Fruit fly (Drosophila melanogaster) whole organism, embryonic: ENCODE data around the gene CG12075.

Experiments used
- Atf6 ChIP-seq: fragments of 200-800 bp; sonication (Bioruptor generic); IDR thresholded peaks from 2 replicates; pipeline ENCODE4 v1.3.6; 2022; ENCODE audit warnings: missing biosample characterization, missing genetic modification characterization
- Blimp-1 ChIP-seq: fragments of 200-800 bp; sonication (Bioruptor generic); optimal IDR thresholded peaks from 3 replicates; lab custom pipeline; 2018; ENCODE audit warnings: missing biosample characterization, missing genetic modification characterization, mild to moderate bottlenecking, moderate library complexity, missing genetic modification reagents
- CG13424 ChIP-seq: fragments of 200-800 bp; sonication (Bioruptor generic); optimal IDR thresholded peaks from 2 replicates; lab custom pipeline; 2019; ENCODE audit warnings: missing biosample characterization, mild to moderate bottlenecking, missing genetic modification characterization, moderate library complexity
- CG14860 ChIP-seq: fragments of 200-800 bp; sonication (Bioruptor generic); IDR thresholded peaks from 3 replicates; pipeline ENCODE4 v1.3.6; 2022; ENCODE audit warnings: missing biosample characterization, missing genetic modification characterization; ENCODE audit not compliant: partially characterized antibody
- CG15011 ChIP-seq: fragments of 200-800 bp; sonication (Bioruptor generic); optimal IDR thresholded peaks from 3 replicates; lab custom pipeline; 2018; ENCODE audit warnings: missing biosample characterization, mild to moderate bottlenecking, missing genetic modification characterization
- CG1602 ChIP-seq: fragments of 200-800 bp; sonication (Bioruptor generic); optimal IDR thresholded peaks from 3 replicates; lab custom pipeline; 2016; ENCODE audit warnings: missing biosample characterization, missing genetic modification characterization
- CG16813 ChIP-seq: fragments of 200-800 bp; sonication (Bioruptor generic); IDR thresholded peaks from 3 replicates; pipeline ENCODE4 v1.3.6; 2022; ENCODE audit warnings: missing biosample characterization, missing genetic modification characterization; ENCODE audit not compliant: partially characterized antibody
- CG18619 ChIP-seq: fragments of 200-800 bp; sonication (Bioruptor generic); optimal IDR thresholded peaks from 3 replicates; lab custom pipeline; 2017; ENCODE audit warnings: missing biosample characterization, mild to moderate bottlenecking, missing genetic modification characterization
- CG4360 ChIP-seq: fragments of 200-800 bp; sonication (Bioruptor generic); IDR thresholded peaks from 2 replicates; pipeline ENCODE4 v1.3.6; 2022; ENCODE audit warnings: missing biosample characterization, missing genetic modification characterization
- CG6791 ChIP-seq: fragments of 200-800 bp; sonication (Bioruptor generic); IDR thresholded peaks from 3 replicates; pipeline ENCODE4 v1.3.6; 2022; ENCODE audit warnings: missing biosample characterization, missing genetic modification characterization; ENCODE audit not compliant: partially characterized antibody
- CG7928 ChIP-seq: fragments of 200-800 bp; sonication (Bioruptor generic); optimal IDR thresholded peaks from 2 replicates; lab custom pipeline; 2017; ENCODE audit warnings: missing biosample characterization, mild to moderate bottlenecking, missing genetic modification characterization
- CG7987 ChIP-seq: fragments of 200-800 bp; sonication (Bioruptor generic); optimal IDR thresholded peaks from 2 replicates; lab custom pipeline; 2018; ENCODE audit warnings: missing biosample characterization, mild to moderate bottlenecking, missing genetic modification characterization, moderate library complexity
- Dip2 ChIP-seq: fragments of 200-800 bp; sonication (Bioruptor generic); IDR thresholded peaks from 2 replicates; pipeline ENCODE4 v1.3.6; 2022; ENCODE audit warnings: missing biosample characterization, missing genetic modification characterization
- Eip74EF ChIP-seq, 2 experiments: fragments of 200-800 bp in 1 of 2; fragments of >200 bp in 1 of 2; sonication (Bioruptor generic) in 1 of 2; optimal IDR thresholded peaks; 2 replicates each; lab custom pipeline; 2017 to 2019; ENCODE audit warnings: missing biosample characterization in 2 of 2, missing genetic modification characterization in 2 of 2, mild to moderate bottlenecking in 1 of 2, moderate library complexity in 1 of 2
- Ets65A ChIP-seq: fragments of 200-800 bp; sonication (Bioruptor generic); peaks from one replicate; lab custom pipeline; 2016; ENCODE audit warnings: missing biosample characterization, missing genetic modification characterization
- H15 ChIP-seq: fragments of 200-800 bp; sonication (Bioruptor generic); IDR thresholded peaks from 3 replicates; pipeline ENCODE4 v1.3.6; 2022; ENCODE audit warnings: missing biosample characterization, missing genetic modification characterization
- Hmx ChIP-seq: fragments of 200-800 bp; sonication (Bioruptor generic); optimal IDR thresholded peaks from 2 replicates; lab custom pipeline; 2016; ENCODE audit warnings: missing biosample characterization, missing genetic modification characterization
- Hsf ChIP-seq: fragments of 200-800 bp; sonication (Bioruptor generic); optimal IDR thresholded peaks from 3 replicates; lab custom pipeline; 2016; ENCODE audit warnings: missing biosample characterization, missing genetic modification characterization
- MESR4 ChIP-seq: fragments of 200-800 bp; sonication (Bioruptor generic); optimal IDR thresholded peaks from 2 replicates; lab custom pipeline; 2018; ENCODE audit warnings: missing biosample characterization, mild to moderate bottlenecking, missing genetic modification characterization, moderate library complexity
- Med ChIP-seq: fragments of 200-800 bp; sonication (Bioruptor generic); peaks from one replicate; lab custom pipeline; 2016; ENCODE audit warnings: missing biosample characterization, missing genetic modification characterization, mild to moderate bottlenecking, inconsistent platforms, moderate library complexity
- Mrtf ChIP-seq: fragments of 200-800 bp; sonication (Bioruptor generic); IDR thresholded peaks from 3 replicates; pipeline ENCODE4 v1.3.6; 2022; ENCODE audit warnings: missing biosample characterization, missing genetic modification characterization
- Pdp1 ChIP-seq, 2 experiments: fragments of 200-800 bp; sonication (Bioruptor generic); optimal IDR thresholded peaks; 3 replicates each; lab custom pipeline; 2016; ENCODE audit warnings: missing biosample characterization in 2 of 2, missing genetic modification characterization in 2 of 2, mild to moderate bottlenecking in 1 of 2, moderate library complexity in 1 of 2
- Ptx1 ChIP-seq: fragments of 200-800 bp; sonication (Bioruptor generic); IDR thresholded peaks from 2 replicates; pipeline ENCODE4 v1.3.6; 2022; ENCODE audit warnings: missing biosample characterization, missing genetic modification characterization
- Scr ChIP-seq: fragments of 200-800 bp; sonication (Bioruptor generic); IDR thresholded peaks from 2 replicates; pipeline ENCODE4 v1.3.6; 2022; ENCODE audit warnings: missing biosample characterization, missing genetic modification characterization; ENCODE audit not compliant: partially characterized antibody
- Ssrp ChIP-seq: fragments of 200-800 bp; sonication (Bioruptor generic); optimal IDR thresholded peaks from 2 replicates; lab custom pipeline; 2018; ENCODE audit warnings: missing biosample characterization, mild to moderate bottlenecking, missing genetic modification characterization, moderate library complexity
- TFAM ChIP-seq: fragments of 200-800 bp; sonication (Bioruptor generic); optimal IDR thresholded peaks from 2 replicates; lab custom pipeline; 2017; ENCODE audit warnings: missing biosample characterization, missing genetic modification characterization, inconsistent platforms
- aop ChIP-seq: fragments of 200-800 bp; sonication (Bioruptor generic); IDR thresholded peaks from 2 replicates; pipeline ENCODE4 v1.3.6; 2022; ENCODE audit warnings: missing biosample characterization, missing genetic modification characterization
- bcd ChIP-seq: fragments of 200-800 bp; sonication (Bioruptor generic); optimal IDR thresholded peaks from 2 replicates; lab custom pipeline; 2017; ENCODE audit warnings: missing biosample characterization, mild to moderate bottlenecking, missing genetic modification characterization
- cas ChIP-seq: fragments of 200-800 bp; sonication (Bioruptor generic); IDR thresholded peaks from 2 replicates; pipeline ENCODE4 v1.3.6; 2022; ENCODE audit warnings: missing biosample characterization, missing genetic modification characterization
- cato ChIP-seq: fragments of 200-800 bp; sonication (Bioruptor generic); optimal IDR thresholded peaks from 2 replicates; lab custom pipeline; 2016; ENCODE audit warnings: missing biosample characterization, missing genetic modification characterization, borderline replicate concordance
- crc ChIP-seq: fragments of 200-800 bp; sonication (Bioruptor generic); optimal IDR thresholded peaks from 2 replicates; lab custom pipeline; 2016; ENCODE audit warnings: missing biosample characterization, missing genetic modification characterization
- eve ChIP-seq, 2 experiments: fragments of >200 bp; optimal IDR thresholded peaks; 2 replicates each; lab custom pipeline; 2017; ENCODE audit warnings: missing biosample characterization in 2 of 2, missing genetic modification characterization in 2 of 2
- fd102C ChIP-seq: fragments of 200-800 bp; sonication (Bioruptor generic); optimal IDR thresholded peaks from 2 replicates; lab custom pipeline; 2018; ENCODE audit warnings: missing biosample characterization, mild to moderate bottlenecking, missing genetic modification characterization, moderate library complexity
- gcm ChIP-seq: fragments of 200-800 bp; sonication (Bioruptor generic); optimal IDR thresholded peaks from 2 replicates; lab custom pipeline; 2019; ENCODE audit warnings: missing biosample characterization, mild to moderate bottlenecking, missing genetic modification characterization, moderate library complexity
- gcm2 ChIP-seq: fragments of 200-800 bp; sonication (Bioruptor generic); optimal IDR thresholded peaks from 2 replicates; lab custom pipeline; 2016; ENCODE audit warnings: missing biosample characterization, missing genetic modification characterization
- hkb ChIP-seq, 2 experiments: fragments of 200-800 bp in 1 of 2; fragments of >200 bp in 1 of 2; sonication (Bioruptor generic) in 1 of 2; IDR thresholded peaks in 1 of 2; optimal IDR thresholded peaks in 1 of 2; 2 replicates each; pipeline versions ENCODE4 v1.3.6 to Lab custom; 2017 to 2022; ENCODE audit warnings: missing biosample characterization in 1 of 2, missing genetic modification characterization in 1 of 2
- hth ChIP-seq: fragments of >200 bp; optimal IDR thresholded peaks from 2 replicates; lab custom pipeline; 2017; ENCODE audit warnings: inconsistent platforms
- ind ChIP-seq: fragments of 200-800 bp; sonication (Bioruptor generic); optimal IDR thresholded peaks from 3 replicates; lab custom pipeline; 2016; ENCODE audit warnings: missing biosample characterization, missing genetic modification characterization
- lmd ChIP-seq: fragments of 200-800 bp; sonication (Bioruptor generic); IDR thresholded peaks from 2 replicates; pipeline ENCODE4 v1.3.6; 2022; ENCODE audit warnings: missing biosample characterization, missing genetic modification characterization
- nom ChIP-seq: fragments of 200-800 bp; sonication (Bioruptor generic); optimal IDR thresholded peaks from 2 replicates; lab custom pipeline; 2017; ENCODE audit warnings: missing biosample characterization, missing genetic modification characterization, mild to moderate bottlenecking, moderate library complexity, missing genetic modification reagents
- oc ChIP-seq: fragments of 200-800 bp; sonication (Bioruptor generic); optimal IDR thresholded peaks from 2 replicates; lab custom pipeline; 2018; ENCODE audit warnings: missing biosample characterization, mild to moderate bottlenecking, missing genetic modification characterization, moderate library complexity
- phol ChIP-seq: fragments of 200-800 bp; sonication (Bioruptor generic); optimal IDR thresholded peaks from 3 replicates; lab custom pipeline; 2018; ENCODE audit warnings: missing biosample characterization, mild to moderate bottlenecking, missing genetic modification characterization, moderate library complexity
- ranshi ChIP-seq: fragments of 200-800 bp; sonication (Bioruptor generic); IDR thresholded peaks from 2 replicates; pipeline ENCODE4 v1.3.6; 2022; ENCODE audit warnings: missing biosample characterization, missing genetic modification characterization
- row ChIP-seq: fragments of 200-800 bp; sonication (Bioruptor generic); IDR thresholded peaks from 3 replicates; pipeline ENCODE4 v1.3.6; 2022; ENCODE audit warnings: missing biosample characterization, missing genetic modification characterization
- scrt ChIP-seq: fragments of 200-800 bp; sonication (Bioruptor generic); optimal IDR thresholded peaks from 2 replicates; lab custom pipeline; 2018; ENCODE audit warnings: missing biosample characterization, mild to moderate bottlenecking, missing genetic modification characterization, moderate library complexity
- sisA ChIP-seq: fragments of 200-800 bp; sonication (Bioruptor generic); IDR thresholded peaks from 2 replicates; pipeline ENCODE4 v1.3.6; 2022; ENCODE audit warnings: missing biosample characterization, missing genetic modification characterization
- slou ChIP-seq: fragments of 200-800 bp; sonication (Bioruptor generic); optimal IDR thresholded peaks from 3 replicates; lab custom pipeline; 2016; ENCODE audit warnings: missing biosample characterization, missing genetic modification characterization
- stwl ChIP-seq: fragments of 200-800 bp; sonication (Bioruptor generic); optimal IDR thresholded peaks from 3 replicates; lab custom pipeline; 2018; ENCODE audit warnings: missing biosample characterization, mild to moderate bottlenecking, missing genetic modification characterization, moderate library complexity
- tgo ChIP-seq: fragments of 200-800 bp; sonication (Bioruptor generic); IDR thresholded peaks from 3 replicates; pipeline ENCODE4 v1.3.6; 2022; ENCODE audit warnings: missing biosample characterization, missing genetic modification characterization
- vfl ChIP-seq: fragments of 200-800 bp; sonication (Bioruptor generic); optimal IDR thresholded peaks from 2 replicates; lab custom pipeline; 2016; ENCODE audit warnings: missing biosample characterization, missing genetic modification characterization

Gene CG12075

dm6 chrX:8892445-8893009 lies 54.4 kb downstream of the CG12075 start (continued):
- TF ChIP-seq Ets65A (GFP tag; lab: Kevin White, UChicago) (peak; percentile 80), TFAM (GFP tag; lab: Kevin White, UChicago) (no peak), Eip74EF (GFP tag; optimal IDR thresholded peaks at IDR 0.05; lab: Kevin White, UChicago) (no peak), Ssrp (no peak), MESR4 (GFP tag; lab: Kevin White, UChicago) (no peak), CG7928 (GFP tag; lab: Kevin White, UChicago) (no peak), ind (GFP tag; lab: Kevin White, UChicago) (peak; percentile 57), Atf6 (GFP tag; lab: Robert Waterston, UW) (peak; percentile 71), gcm (no peak), aop (GFP tag; lab: Robert Waterston, UW) (no peak), eve (GFP tag; optimal IDR thresholded peaks at IDR 0.05; lab: Kevin White, UChicago) (peak in 1 of 2 experiments; percentile 39), vfl (GFP tag; lab: Kevin White, UChicago) (no peak), hth (no peak), CG13424 (tag; lab: Kevin White, UChicago) (peak; percentile 51), CG15011 (GFP tag; lab: Kevin White, UChicago) (peak; percentile 31), cato (GFP tag; lab: Kevin White, UChicago) (no peak), tgo (GFP tag; lab: Robert Waterston, UW) (peak; percentile 58; the same call in 2 of the 3 replicates), slou (peak; percentile 11), Mrtf (GFP tag; lab: Robert Waterston, UW) (peak; percentile 57; the same call in 2 of the 3 replicates), H15 (no peak), CG14860 (GFP tag; lab: Robert Waterston, UW) (no peak), scrt (GFP tag; lab: Kevin White, UChicago) (peak; percentile 43), cas (no peak), CG18619 (peak; percentile 6), phol (tag; lab: Kevin White, UChicago) (peak; percentile 33), gcm2 (GFP tag; lab: Kevin White, UChicago) (no peak), Hmx (GFP tag; lab: Kevin White, UChicago) (no peak), fd102C (GFP tag; lab: Kevin White, UChicago) (no peak), nom (GFP tag; lab: Kevin White, UChicago) (no peak), Ptx1 (peak; percentile 72), sisA (peak; percentile 43), crc (GFP tag; lab: Kevin White, UChicago) (peak; percentile 12)
- TF ChIP-seq, all 482 proteins: peak for 219

dm6 chrX:8893378-8893912 lies 55.3 kb downstream of the CG12075 start:
- no peak for TF ChIP-seq lmd (GFP tag; lab: Robert Waterston, UW)
- no peak for TF ChIP-seq CG4360 (GFP tag; lab: Robert Waterston, UW)
- TF ChIP-seq CG6791 (GFP tag; lab: Robert Waterston, UW): peak; percentile 68
- TF ChIP-seq CG7987: no peak
- no peak for TF ChIP-seq hkb (optimal IDR thresholded peaks at IDR 0.05; lab: Kevin White, UChicago)
- no peak for TF ChIP-seq hkb (GFP tag; IDR thresholded peaks at IDR 0.05; lab: Robert Waterston, UW)
- no peak for TF ChIP-seq Hsf (GFP tag; lab: Kevin White, UChicago)
- TF ChIP-seq Med (GFP tag; lab: Kevin White, UChicago): peak; percentile 50
- peak; percentile 27; the same call in 1 of the 3 replicates for TF ChIP-seq row (GFP tag; lab: Robert Waterston, UW)
- TF ChIP-seq gcm: no peak
- peak in 1 of 2 experiments; percentile 28 for TF ChIP-seq Pdp1 (GFP tag; optimal IDR thresholded peaks at IDR 0.05; lab: Kevin White, UChicago)
- TF ChIP-seq Blimp-1 (GFP tag; lab: Kevin White, UChicago): peak; percentile 97
- TF ChIP-seq stwl: peak; percentile 25
- no peak for TF ChIP-seq oc (tag; lab: Kevin White, UChicago)
- peak; percentile 30; the same call in 1 of the 2 replicates for TF ChIP-seq Scr (GFP tag; lab: Robert Waterston, UW)
- TF ChIP-seq Dip2: no peak
- no peak for TF ChIP-seq ranshi (GFP tag; lab: Robert Waterston, UW)
- TF ChIP-seq CG1602 (GFP tag; lab: Kevin White, UChicago): no peak
- TF ChIP-seq bcd (GFP tag; lab: Kevin White, UChicago): no peak
- peak; percentile 34; the same call in 1 of the 3 replicates for TF ChIP-seq CG16813 (GFP tag; lab: Robert Waterston, UW)
